Fruit fly (Drosophila melanogaster): ENCODE measurements around the gene CG13999.
A peak's percentile ranks its signal among the peaks of the same experiment; 100 is the strongest.

CG13999 gene

DNA sequence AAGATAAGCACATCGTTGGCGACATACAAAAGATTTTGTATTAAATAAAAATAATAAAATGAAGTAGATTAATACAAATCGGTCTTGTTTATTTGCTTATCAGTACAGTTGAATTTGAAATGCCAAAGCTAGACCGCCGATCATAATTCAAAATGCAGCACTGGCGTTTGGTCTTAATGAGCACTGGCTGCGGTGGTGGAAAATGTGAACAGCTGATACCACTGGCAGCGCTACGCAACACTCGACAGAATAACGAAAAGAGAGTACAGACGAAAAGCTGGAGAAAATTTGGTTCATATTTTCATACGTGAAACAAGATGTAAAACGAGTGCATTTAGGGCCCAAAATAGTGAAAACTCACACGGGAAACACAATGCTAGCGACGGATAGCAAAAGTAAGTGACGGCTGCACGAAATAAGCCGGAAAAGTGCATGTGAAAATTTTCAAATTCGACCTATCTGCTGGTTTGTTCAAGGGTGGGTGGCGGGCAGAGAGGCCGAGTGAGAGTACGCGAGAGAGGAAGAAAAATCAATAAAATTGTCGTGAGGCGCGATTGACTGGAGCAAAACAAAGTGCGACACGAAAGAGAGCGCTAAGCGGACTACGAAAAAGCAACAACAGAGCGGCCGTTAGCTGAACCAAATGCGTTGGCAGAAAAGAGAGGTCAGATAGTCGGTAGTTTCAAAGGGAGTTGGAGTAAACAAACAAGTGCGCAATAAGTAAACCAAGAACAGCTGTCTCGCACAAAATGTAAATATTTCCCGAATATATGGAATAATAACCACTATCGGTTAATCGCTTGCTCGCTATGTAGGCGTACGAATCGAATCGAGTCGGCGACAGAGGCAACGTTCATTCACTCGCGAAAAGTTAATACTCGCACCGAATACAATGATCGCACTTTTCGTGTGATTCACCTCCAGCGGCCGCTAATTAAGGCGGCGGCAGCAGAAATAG is 49.1 kb downstream of the CG13999 start, which contains the start of gene bchs (continued):
- TF ChIP-seq CG14667 (GFP tag; IDR thresholded peaks at IDR 0.05) (no peak), Poxn (GFP tag; IDR thresholded peaks at IDR 0.05) (no peak), Dip2 (GFP tag; IDR thresholded peaks at IDR 0.05) (no peak), Dbx (GFP tag; IDR thresholded peaks at IDR 0.05) (peak; percentile 76; the same call in 2 of the 3 replicates), CG16813 (GFP tag; IDR thresholded peaks at IDR 0.05; ENCODE audit: partially characterized antibody) (peak; percentile 27; the same call in 1 of the 3 replicates)
